Worm (Caenorhabditis elegans) whole organism, L4 larva: ENCODE results near the gene K04G7.1.

ENCODE experiments used
- F44E2.7 ChIP-seq: fragments of 200-800 bp; sonication (Bioruptor generic); IDR thresholded peaks from 2 replicates; pipeline ENCODE4 v2.1.2; 2022; ENCODE audit warnings: missing genetic modification characterization, missing compliant biosample characterization
- Y48G9A.11 ChIP-seq: fragments of 200-800 bp; sonication (Bioruptor generic); IDR thresholded peaks from 2 replicates; pipeline ENCODE4 v1.3.6; 2022; ENCODE audit warnings: missing genetic modification reagents, missing genetic modification characterization, missing compliant biosample characterization
- Y5F2A.4 ChIP-seq: fragments of 200-800 bp; sonication (Bioruptor generic); optimal IDR thresholded peaks from 2 replicates; lab custom pipeline; 2018; ENCODE audit warnings: mild to moderate bottlenecking, missing genetic modification characterization, missing compliant biosample characterization
- Y75B8A.6 ChIP-seq: fragments of 200-800 bp; sonication (Bioruptor generic); IDR thresholded peaks from 2 replicates; pipeline ENCODE4 v1.3.6; 2022; ENCODE audit warnings: missing genetic modification reagents, missing genetic modification characterization, missing compliant biosample characterization
- ZK337.2 ChIP-seq: fragments of 200-800 bp; sonication (Bioruptor generic); IDR thresholded peaks from 2 replicates; pipeline ENCODE4 v1.3.6; 2022; ENCODE audit warnings: missing genetic modification reagents, missing genetic modification characterization, missing compliant biosample characterization
- aha-1 ChIP-seq: fragments of 150-350 bp; peaks from one replicate; lab custom pipeline; 2014; ENCODE audit warnings: missing biosample characterization, missing genetic modification characterization
- ama-1 ChIP-seq: fragments of 150-350 bp; optimal IDR thresholded peaks from 2 replicates; lab custom pipeline; 2014; ENCODE audit warnings: inconsistent platforms, mixed read lengths
- attf-4 ChIP-seq: sonication (generic microtip); optimal IDR thresholded peaks from 3 replicates; lab custom pipeline; 2017; ENCODE audit warnings: missing biosample characterization, missing genetic modification characterization
- ceh-20 ChIP-seq: fragments of 200-800 bp; sonication (Bioruptor generic); IDR thresholded peaks from 2 replicates; pipeline ENCODE4 v1.3.6; 2022; ENCODE audit warnings: missing genetic modification reagents, missing genetic modification characterization, missing compliant biosample characterization
- ceh-28 ChIP-seq: fragments of 150-350 bp; optimal IDR thresholded peaks from 2 replicates; lab custom pipeline; 2014; ENCODE audit warnings: missing biosample characterization, missing genetic modification reagents, missing genetic modification characterization
- ceh-32 ChIP-seq: sonication (generic microtip); optimal IDR thresholded peaks from 2 replicates; lab custom pipeline; 2016; ENCODE audit warnings: mild to moderate bottlenecking, missing genetic modification characterization, missing compliant biosample characterization; ENCODE audit not compliant: poor library complexity
- ceh-44 ChIP-seq: fragments of 200-800 bp; sonication (Bioruptor generic); IDR thresholded peaks from 2 replicates; pipeline ENCODE4 v1.3.6; 2022; ENCODE audit warnings: missing genetic modification reagents, missing genetic modification characterization, missing compliant biosample characterization
- ceh-62 ChIP-seq: sonication (generic microtip); optimal IDR thresholded peaks from 2 replicates; lab custom pipeline; 2017; ENCODE audit warnings: missing biosample characterization, missing genetic modification characterization
- ceh-82 ChIP-seq: sonication (generic microtip); optimal IDR thresholded peaks from 2 replicates; lab custom pipeline; 2017; ENCODE audit warnings: missing biosample characterization, missing genetic modification characterization
- ces-1 ChIP-seq: fragments of 150-350 bp; sonication (generic microtip); optimal IDR thresholded peaks from 4 replicates; lab custom pipeline; 2014; ENCODE audit warnings: missing biosample characterization, missing genetic modification reagents, missing genetic modification characterization
- daf-8 ChIP-seq: fragments of 200-800 bp; sonication (Bioruptor generic); IDR thresholded peaks from 2 replicates; pipeline ENCODE4 v1.3.6; 2022; ENCODE audit warnings: missing genetic modification characterization, missing compliant biosample characterization
- dmd-9 ChIP-seq: fragments of 200-800 bp; sonication (Bioruptor generic); IDR thresholded peaks from 2 replicates; pipeline ENCODE4 v1.3.6; 2022; ENCODE audit warnings: missing genetic modification reagents, missing genetic modification characterization, missing compliant biosample characterization
- dve-1 ChIP-seq: sonication (generic microtip); optimal IDR thresholded peaks from 2 replicates; lab custom pipeline; 2017; ENCODE audit warnings: antibody characterized with exemption, mild to moderate bottlenecking, missing genetic modification characterization, missing compliant biosample characterization; ENCODE audit not compliant: insufficient read depth
- fos-1 ChIP-seq: fragments of 150-350 bp; optimal IDR thresholded peaks from 2 replicates; lab custom pipeline; 2014; ENCODE audit warnings: missing biosample characterization, missing genetic modification characterization
- hif-1 ChIP-seq, 2 experiments: sonication (generic microtip); optimal IDR thresholded peaks; 2 replicates each; lab custom pipeline; 2016 to 2017; ENCODE audit warnings: missing compliant biosample characterization in 2 of 2, missing genetic modification characterization in 2 of 2, missing genetic modification reagents in 2 of 2, missing genotype in 2 of 2, mild to moderate bottlenecking in 1 of 2
- hlh-30 ChIP-seq: sonication (generic microtip); optimal IDR thresholded peaks from 2 replicates; lab custom pipeline; 2017; ENCODE audit warnings: antibody characterized with exemption, mild to moderate bottlenecking, missing genetic modification characterization, missing compliant biosample characterization; ENCODE audit not compliant: insufficient read depth
- hmg-1.1 ChIP-seq: fragments of 200-800 bp; sonication (Bioruptor generic); IDR thresholded peaks from 2 replicates; pipeline ENCODE4 v1.3.6; 2022; ENCODE audit warnings: missing genetic modification reagents, missing genetic modification characterization, missing compliant biosample characterization
- jun-1 ChIP-seq: fragments of 150-350 bp; optimal IDR thresholded peaks from 2 replicates; lab custom pipeline; 2014; ENCODE audit warnings: missing biosample characterization, missing genetic modification reagents, missing genetic modification characterization
- lin-29 ChIP-seq: fragments of 200-800 bp; sonication (Bioruptor generic); IDR thresholded peaks from 2 replicates; pipeline ENCODE4 v1.3.6; 2022; ENCODE audit warnings: missing genetic modification reagents, missing genetic modification characterization, missing compliant biosample characterization
- lir-3 ChIP-seq: sonication (generic microtip); optimal IDR thresholded peaks from 2 replicates; lab custom pipeline; 2016; ENCODE audit warnings: mild to moderate bottlenecking, missing genetic modification characterization, missing compliant biosample characterization
- lsy-2 ChIP-seq, 2 experiments: fragments of 150-350 bp in 1 of 2; sonication (generic microtip) in 1 of 2; optimal IDR thresholded peaks; 2 replicates each; lab custom pipeline; 2014 to 2017; ENCODE audit warnings: missing biosample characterization in 2 of 2, missing genetic modification characterization in 2 of 2
- madf-5 ChIP-seq, 2 experiments: fragments of 200-800 bp; sonication (Bioruptor generic); IDR thresholded peaks; 2 replicates each; pipeline ENCODE4 v1.3.6; 2022; ENCODE audit warnings: missing compliant biosample characterization in 2 of 2, missing genetic modification characterization in 2 of 2
- mdl-1 ChIP-seq, 2 experiments: fragments of 150-350 bp in 1 of 2; sonication (generic microtip) in 1 of 2; optimal IDR thresholded peaks; 2 replicates each; lab custom pipeline; 2014 to 2017; ENCODE audit warnings: missing biosample characterization in 2 of 2, missing genetic modification characterization in 2 of 2
- mep-1 ChIP-seq: fragments of 150-350 bp; sonication (generic microtip); optimal IDR thresholded peaks from 3 replicates; lab custom pipeline; 2014; ENCODE audit warnings: missing biosample characterization, missing genetic modification characterization
- mxl-3 ChIP-seq: fragments of 200-800 bp; sonication (Bioruptor generic); optimal IDR thresholded peaks from 2 replicates; lab custom pipeline; 2018; ENCODE audit warnings: mild to moderate bottlenecking, missing genetic modification characterization, missing compliant biosample characterization
- nhr-102 ChIP-seq: sonication (generic microtip); optimal IDR thresholded peaks from 2 replicates; lab custom pipeline; 2016; ENCODE audit warnings: mild to moderate bottlenecking, missing genetic modification characterization, moderate library complexity, missing compliant biosample characterization
- nhr-111 ChIP-seq: fragments of 200-800 bp; sonication (Bioruptor generic); optimal IDR thresholded peaks from 2 replicates; lab custom pipeline; 2018; ENCODE audit warnings: mild to moderate bottlenecking, missing genetic modification characterization, missing compliant biosample characterization
- nhr-25 ChIP-seq: sonication (generic microtip); optimal IDR thresholded peaks from 2 replicates; lab custom pipeline; 2017; ENCODE audit warnings: missing genetic modification characterization, mild to moderate bottlenecking, missing compliant biosample characterization, antibody characterized with exemption, moderate library complexity, borderline replicate concordance; ENCODE audit not compliant: insufficient read depth
- nhr-41 ChIP-seq: fragments of 200-800 bp; sonication (Bioruptor generic); IDR thresholded peaks from 2 replicates; pipeline ENCODE4 v1.3.6; 2022; ENCODE audit warnings: missing genetic modification reagents, missing genetic modification characterization, missing compliant biosample characterization
- nhr-6 ChIP-seq: fragments of 150-350 bp; optimal IDR thresholded peaks from 2 replicates; lab custom pipeline; 2014; ENCODE audit warnings: missing biosample characterization, missing genetic modification characterization
- nhr-76 ChIP-seq: fragments of 150-350 bp; optimal IDR thresholded peaks from 2 replicates; lab custom pipeline; 2014; ENCODE audit warnings: missing biosample characterization, missing genetic modification characterization
- php-3 ChIP-seq: fragments of 200-800 bp; sonication (Bioruptor generic); IDR thresholded peaks from 2 replicates; pipeline ENCODE4 v1.3.6; 2022; ENCODE audit warnings: missing genetic modification reagents, missing genetic modification characterization, missing compliant biosample characterization
- pqm-1 ChIP-seq: sonication (generic microtip); optimal IDR thresholded peaks from 2 replicates; lab custom pipeline; 2017; ENCODE audit warnings: missing biosample characterization, missing genetic modification characterization
- rbr-2 ChIP-seq: sonication (generic microtip); optimal IDR thresholded peaks from 2 replicates; lab custom pipeline; 2016; ENCODE audit warnings: missing genotype, missing genetic modification characterization, missing compliant biosample characterization
- skn-1 ChIP-seq: fragments of 150-350 bp; optimal IDR thresholded peaks from 2 replicates; lab custom pipeline; 2014; ENCODE audit warnings: missing biosample characterization, missing genetic modification characterization
- snpc-4 ChIP-seq: fragments of 150-350 bp; optimal IDR thresholded peaks from 2 replicates; lab custom pipeline; 2014; ENCODE audit warnings: missing biosample characterization, missing genetic modification characterization
- tag-97 ChIP-seq: fragments of 200-800 bp; sonication (Bioruptor generic); IDR thresholded peaks from 2 replicates; pipeline ENCODE4 v1.3.6; 2022; ENCODE audit warnings: missing genetic modification characterization, missing compliant biosample characterization
- unc-62 ChIP-seq, 3 experiments: fragments of 150-350 bp in 1 of 3; sonication (generic microtip); optimal IDR thresholded peaks in 2 of 3; peaks in 1 of 3; 1 replicate in 1 of 3; 2 replicates in 2 of 3; lab custom pipeline; 2014 to 2017; ENCODE audit warnings: missing biosample characterization in 3 of 3, missing genetic modification characterization in 3 of 3, missing genetic modification reagents in 3 of 3, missing genotype in 1 of 3
- zag-1 ChIP-seq: fragments of 150-350 bp; optimal IDR thresholded peaks from 2 replicates; lab custom pipeline; 2014; ENCODE audit warnings: missing biosample characterization, missing genetic modification characterization
- zfp-2 ChIP-seq: sonication (generic microtip); optimal IDR thresholded peaks from 2 replicates; lab custom pipeline; 2016; ENCODE audit warnings: mild to moderate bottlenecking, missing genetic modification characterization, missing compliant biosample characterization
- zfp-3 ChIP-seq: fragments of 200-800 bp; sonication (Bioruptor generic); conservative IDR thresholded peaks from 2 replicates; pipeline ENCODE4 v1.3.6; 2022; ENCODE audit warnings: missing genetic modification reagents, missing genetic modification characterization, missing compliant biosample characterization
- zip-2 ChIP-seq: fragments of 150-350 bp; optimal IDR thresholded peaks from 2 replicates; lab custom pipeline; 2014; ENCODE audit warnings: missing biosample characterization, missing genetic modification characterization
- ztf-11 ChIP-seq: fragments of 150-350 bp; optimal IDR thresholded peaks from 2 replicates; lab custom pipeline; 2014; ENCODE audit warnings: missing biosample characterization, missing genetic modification characterization

K04G7.1 gene

ce11 chrIII:7181822-7182221 lies 19.3 kb downstream of the K04G7.1 start, which contains the start of gene epg-4 (continued):
- TF ChIP-seq dve-1 (tag; lab: Kevin White, UChicago): peak; percentile 33
- TF ChIP-seq ama-1 (lab: Kevin White, UChicago): peak; percentile 76
- TF ChIP-seq, all 104 proteins: peak for 24

DNA sequence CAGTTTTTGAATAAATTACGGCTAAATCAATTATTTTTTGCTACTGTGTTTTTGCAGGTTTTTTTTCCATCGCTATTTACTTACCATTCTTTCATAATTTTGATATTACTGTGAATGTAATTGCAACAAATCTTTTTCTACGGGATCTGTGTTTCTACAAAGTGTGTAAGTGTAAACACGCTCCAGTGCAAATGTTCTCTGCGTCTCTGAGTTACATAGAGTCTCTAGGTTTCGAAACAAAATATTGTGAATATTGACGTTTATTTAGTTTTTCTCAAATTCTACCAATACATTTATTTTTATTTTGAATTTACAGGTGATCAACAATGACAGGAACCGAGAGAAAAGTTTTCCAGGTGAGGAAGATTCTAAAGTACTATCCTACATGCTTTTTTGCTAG lies 21.5 kb downstream of the K04G7.1 start, which contains the start of gene yju-2:
yju-2 (plus strand) TSS at position 315 of the 400 bp plus-strand sequence.
- TF ChIP-seq jun-1 (tag; lab: Kevin White, UChicago) (no peak), lsy-2 (tag; optimal IDR thresholded peaks at IDR 0.05; lab: Kevin White, UChicago) (peak in 1 of 2 experiments; percentile 86), pqm-1 (tag; lab: Kevin White, UChicago) (no peak), fos-1 (no peak), zfp-3 (GFP tag; lab: Robert Waterston, UW) (no peak), tag-97 (GFP tag; lab: Robert Waterston, UW) (no peak), dmd-9 (GFP tag; lab: Robert Waterston, UW) (no peak), ceh-82 (tag; lab: Kevin White, UChicago) (no peak), hif-1 (tag; optimal IDR thresholded peaks at IDR 0.05; lab: Kevin White, UChicago) (peak in 1 of 2 experiments; percentile 47), rbr-2 (tag; lab: Kevin White, UChicago) (no peak), nhr-41 (GFP tag; lab: Robert Waterston, UW) (no peak), dve-1 (tag; lab: Kevin White, UChicago) (peak; percentile 55), F44E2.7 (GFP tag; lab: Robert Waterston, UW) (no peak), ztf-11 (tag; lab: Kevin White, UChicago) (no peak), zip-2 (tag; lab: Kevin White, UChicago) (no peak), hlh-30 (tag; lab: Kevin White, UChicago) (peak; percentile 64), mep-1 (tag; lab: Kevin White, UChicago) (peak; percentile 78), ces-1 (GFP tag; lab: Kevin White, UChicago) (no peak), ceh-44 (GFP tag; lab: Robert Waterston, UW) (no peak), attf-4 (tag; lab: Kevin White, UChicago) (no peak), ceh-20 (no peak), lin-29 (GFP tag; lab: Robert Waterston, UW) (no peak), Y5F2A.4 (GFP tag; lab: Kevin White, UChicago) (no peak), mdl-1 (tag; optimal IDR thresholded peaks at IDR 0.05; lab: Kevin White, UChicago) (no peak), nhr-6 (tag; lab: Kevin White, UChicago) (peak; percentile 60), ama-1 (lab: Kevin White, UChicago) (peak; percentile 1), Y75B8A.6 (GFP tag; lab: Robert Waterston, UW) (no peak), nhr-76 (tag; lab: Kevin White, UChicago) (no peak), ceh-32 (no peak), Y48G9A.11 (GFP tag; lab: Robert Waterston, UW) (no peak), mxl-3 (no peak), nhr-111 (GFP tag; lab: Kevin White, UChicago) (no peak), aha-1 (tag; lab: Kevin White, UChicago) (peak; percentile 42), php-3 (GFP tag; lab: Robert Waterston, UW) (no peak), skn-1 (tag; lab: Kevin White, UChicago) (no peak), nhr-25 (tag; lab: Kevin White, UChicago) (no peak), lir-3 (no peak), unc-62 (GFP tag; optimal IDR thresholded peaks at IDR 0.05 in 1 of 2; lab: Kevin White, UChicago) (no peak), unc-62 (tag; optimal IDR thresholded peaks at IDR 0.05; lab: Kevin White, UChicago) (no peak), ZK337.2 (GFP tag; lab: Robert Waterston, UW) (no peak), zfp-2 (peak; percentile 36), hmg-1.1 (no peak), zag-1 (no peak), snpc-4 (tag; lab: Kevin White, UChicago) (no peak), ceh-62 (tag; lab: Kevin White, UChicago) (no peak), ceh-28 (tag; lab: Kevin White, UChicago) (no peak), daf-8 (GFP tag; lab: Robert Waterston, UW) (no peak), madf-5 (GFP tag; IDR thresholded peaks at IDR 0.05; lab: Robert Waterston, UW) (no peak), nhr-102 (tag; lab: Kevin White, UChicago) (no peak)
